Worm (Caenorhabditis elegans): ENCODE data around the gene C16A11.7.

The C16A11.7 gene

DNA sequence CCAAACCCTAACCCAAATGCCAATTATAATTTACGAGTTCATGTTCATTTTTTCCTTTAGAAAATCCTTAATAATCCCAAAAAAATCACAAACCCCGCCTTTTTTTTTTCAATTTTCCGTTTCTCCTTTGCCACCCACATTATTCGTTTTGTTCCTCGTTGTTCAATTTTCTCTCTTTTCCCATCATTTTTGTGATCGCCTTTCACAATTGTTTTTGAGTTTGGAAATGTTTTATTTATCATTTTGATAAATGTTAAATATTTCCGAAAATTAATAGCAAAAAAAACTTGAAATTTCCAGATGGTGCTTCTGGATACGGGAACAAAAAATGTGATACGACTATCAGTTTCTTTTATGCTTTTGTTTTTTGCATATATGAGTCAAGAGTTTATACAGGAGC is 41.4 kb downstream of the C16A11.7 start, which contains the start of gene F31D5.2:
Gene F31D5.2 (plus strand): TSS at position 301 of the 400 bp plus-strand sequence.
- TF ChIP-seq hlh-8 (tag; optimal IDR thresholded peaks at IDR 0.05), result no peak

DNA sequence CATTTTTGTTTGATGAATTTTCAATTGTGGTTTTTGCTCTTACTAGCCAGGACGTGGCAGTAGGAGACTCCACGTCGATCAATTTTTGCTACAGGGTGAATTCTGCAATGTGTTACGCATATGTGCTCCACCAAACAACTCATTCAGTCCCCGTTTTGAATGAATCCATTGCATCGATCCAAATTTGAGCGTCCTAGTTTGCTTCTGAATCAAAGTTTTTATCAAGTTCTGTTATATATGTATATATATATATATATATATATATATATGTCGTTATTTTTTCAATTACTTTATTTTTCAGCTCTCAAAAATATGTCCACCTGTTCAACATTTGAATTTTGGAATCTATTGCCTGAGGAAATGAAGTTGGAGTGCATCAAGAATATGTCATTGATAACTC is 45.6 kb downstream of the C16A11.7 start, which contains the start of gene F31D5.7:
Gene F31D5.7 (plus strand): TSS at position 301 of the 400 bp plus-strand sequence.
- TF ChIP-seq ceh-31 (tag; optimal IDR thresholded peaks at IDR 0.05), result no peak

DNA sequence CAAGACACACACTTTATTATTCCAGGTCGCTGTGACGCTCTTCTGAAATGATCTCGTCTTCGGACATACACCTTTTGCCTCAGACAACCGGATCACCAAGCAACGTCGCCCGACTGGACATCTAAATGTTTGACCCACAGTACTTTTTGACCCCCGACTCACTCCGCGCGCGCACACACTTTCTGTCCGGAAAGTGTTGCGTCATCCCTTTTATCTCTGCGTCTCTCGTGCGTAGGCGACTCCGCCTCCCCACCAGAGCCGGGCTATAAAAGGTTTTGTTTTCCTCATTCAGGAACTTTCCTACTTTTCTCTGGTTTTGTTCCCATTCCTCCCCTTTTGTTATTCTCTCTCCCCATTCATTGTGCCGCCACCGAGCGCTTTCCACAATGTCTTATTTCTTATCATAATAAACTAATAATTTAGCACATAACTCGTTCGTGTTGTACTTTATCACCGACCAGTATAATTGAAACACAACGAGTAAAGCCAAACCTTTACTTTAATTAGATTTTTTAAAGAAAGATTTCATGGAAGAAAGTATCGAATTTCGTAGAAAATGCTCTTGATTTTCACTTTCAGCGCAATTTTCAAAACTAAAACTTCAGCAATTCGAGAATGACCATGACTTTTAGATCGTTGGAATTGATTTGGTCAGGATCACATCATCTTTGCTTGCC is 47.5 kb downstream of the C16A11.7 start, which contains the start of gene F31D5.6:
Gene F31D5.6 (plus strand): TSS at position 627 of the 677 bp plus-strand sequence.
- TF ChIP-seq pha-2 (tag; optimal IDR thresholded peaks at IDR 0.05), result no peak
- no peak for TF ChIP-seq eyg-1 (tag; optimal IDR thresholded peaks at IDR 0.05)
- TF ChIP-seq hlh-13 (GFP tag; optimal IDR thresholded peaks at IDR 0.05), result no peak
- TF ChIP-seq pag-3 (tag; optimal IDR thresholded peaks at IDR 0.05; ENCODE audit: borderline replicate concordance), result no peak
- no peak for TF ChIP-seq che-1 (tag; optimal IDR thresholded peaks at IDR 0.05)

Measured in whole organism, late embryonic.